Fruit fly (Drosophila melanogaster): ENCODE results near the gene Nepl11.

DNA sequence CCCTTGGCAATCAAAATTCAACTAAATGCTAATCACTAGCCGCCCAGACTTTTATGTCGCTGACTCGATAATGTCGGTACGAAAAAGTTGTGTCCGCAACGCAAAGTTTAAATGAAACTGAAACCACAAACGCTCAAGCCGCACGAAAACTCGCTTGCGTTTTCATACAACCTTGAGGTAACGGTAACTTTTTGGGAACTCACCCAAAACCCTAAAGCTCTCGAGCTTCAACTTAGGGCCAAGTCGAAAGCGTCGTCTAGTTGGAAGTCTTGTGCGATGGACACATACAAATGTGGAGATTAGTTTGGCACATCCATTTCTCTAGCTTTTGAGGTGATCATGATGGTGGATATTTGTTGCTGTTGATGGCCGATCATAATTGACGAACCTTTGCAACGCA is 44.7 kb downstream of the Nepl11 start:
- TF ChIP-seq net (GFP tag; optimal IDR thresholded peaks at IDR 0.05) (no peak), Ets96B (tag; optimal IDR thresholded peaks at IDR 0.05) (no peak), Lpt (GFP tag; optimal IDR thresholded peaks at IDR 0.05) (no peak), CG16779 (tag; optimal IDR thresholded peaks at IDR 0.05) (no peak), fd85E (GFP tag; optimal IDR thresholded peaks at IDR 0.05) (no peak), CG32006 (GFP tag; optimal IDR thresholded peaks at IDR 0.05) (no peak), Sox102F (GFP tag; optimal IDR thresholded peaks at IDR 0.05) (no peak)
